Fruit fly (Drosophila melanogaster) whole organism, adult: Measurements from ENCODE around the gene PDCD-5.

ENCODE experiments used
- CG12768 ChIP-seq: fragments of 200-800 bp; sonication (Bioruptor generic); optimal IDR thresholded peaks from 2 replicates; lab custom pipeline; 2017; ENCODE audit warnings: missing biosample characterization, missing genetic modification characterization, mild to moderate bottlenecking, moderate library complexity, missing genetic modification reagents
- CG7045 ChIP-seq: fragments of 200-800 bp; sonication (Bioruptor generic); optimal IDR thresholded peaks from 2 replicates; lab custom pipeline; 2017; ENCODE audit warnings: missing biosample characterization, mild to moderate bottlenecking, missing genetic modification characterization
- Crg-1 ChIP-seq: fragments of 200-800 bp; sonication (Bioruptor generic); optimal IDR thresholded peaks from 2 replicates; lab custom pipeline; 2016; ENCODE audit warnings: missing biosample characterization, missing genetic modification characterization
- Hr96 ChIP-seq: fragments of 200-800 bp; sonication (Bioruptor generic); optimal IDR thresholded peaks from 2 replicates; lab custom pipeline; 2016; ENCODE audit warnings: missing biosample characterization, missing genetic modification characterization
- Mnt ChIP-seq: fragments of 200-800 bp; sonication (Bioruptor generic); optimal IDR thresholded peaks from 2 replicates; lab custom pipeline; 2016; ENCODE audit warnings: missing biosample characterization, mild to moderate bottlenecking, missing genetic modification characterization
- cic ChIP-seq: fragments of 200-800 bp; sonication (Bioruptor generic); optimal IDR thresholded peaks from 2 replicates; lab custom pipeline; 2017; ENCODE audit warnings: missing biosample characterization, mild to moderate bottlenecking, missing genetic modification characterization, moderate library complexity
- kay ChIP-seq: fragments of 200-800 bp; sonication (Bioruptor generic); peaks from one replicate; lab custom pipeline; 2016; ENCODE audit warnings: missing biosample characterization, missing genetic modification characterization, borderline replicate concordance
- pad ChIP-seq: fragments of 200-800 bp; sonication (Bioruptor generic); optimal IDR thresholded peaks from 3 replicates; lab custom pipeline; 2017; ENCODE audit warnings: missing biosample characterization, missing genetic modification characterization, mild to moderate bottlenecking, moderate library complexity, missing genetic modification reagents

dm6 chr3L:16268106-16268733 lies 36.4 kb upstream of the PDCD-5 start, which contains the start of gene CG4950:
- TF ChIP-seq pad (no peak), CG7045 (GFP tag; lab: Kevin White, UChicago) (no peak), Mnt (GFP tag; lab: Kevin White, UChicago) (no peak), CG12768 (GFP tag; lab: Kevin White, UChicago) (no peak), Crg-1 (GFP tag; lab: Kevin White, UChicago) (no peak), kay (no peak), cic (no peak), Hr96 (GFP tag; lab: Kevin White, UChicago) (no peak)
